Fruit fly (Drosophila melanogaster): ENCODE results near the gene Cyp9f3.
A peak's percentile ranks its signal among the peaks of the same experiment; 100 is the strongest.

Cyp9f3 gene

DNA sequence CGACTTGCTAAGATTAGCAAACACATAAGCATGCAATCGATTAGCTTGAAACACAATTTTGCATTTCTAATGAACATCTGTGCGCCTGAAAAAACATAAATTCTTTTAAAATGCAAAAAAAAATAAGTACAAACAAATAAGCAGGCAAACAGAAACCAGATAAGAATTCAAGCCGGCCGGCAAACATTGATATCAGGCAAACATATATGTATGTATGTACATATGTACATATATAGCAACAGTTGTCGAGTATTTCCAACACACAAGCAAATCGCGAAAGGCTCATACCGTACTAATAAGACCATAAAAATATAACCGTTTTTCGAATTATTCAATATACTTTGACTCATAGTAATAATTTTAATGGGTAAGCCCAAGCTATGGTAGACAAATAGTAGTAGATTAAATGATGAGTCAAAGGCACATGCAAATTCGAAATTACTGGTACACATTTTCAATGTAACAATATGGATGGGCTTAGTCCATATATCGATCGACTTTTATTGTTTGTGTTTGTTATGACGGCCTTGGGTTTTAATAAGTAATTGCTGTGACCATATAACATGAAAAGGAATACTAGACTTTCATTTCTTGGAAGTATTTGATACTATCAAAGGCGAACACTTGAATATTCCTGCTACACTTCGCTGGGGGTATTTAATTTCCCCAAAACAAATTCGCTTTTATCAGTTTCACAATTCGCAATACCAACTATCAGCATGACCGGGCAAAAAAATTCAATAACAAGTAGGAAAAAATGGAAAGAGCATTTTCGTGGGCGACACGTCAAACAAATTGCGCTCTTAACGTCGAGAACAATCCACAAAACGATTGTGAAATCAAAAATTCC lies 28.7 kb downstream of the Cyp9f3 start:
- TF ChIP-seq sug (tag; optimal IDR thresholded peaks at IDR 0.05) (peak; percentile 97), CG12236 (GFP tag; optimal IDR thresholded peaks at IDR 0.05) (no peak), bowl (GFP tag; IDR thresholded peaks at IDR 0.05) (no peak), CG3281 (GFP tag; optimal IDR thresholded peaks at IDR 0.05) (peak; percentile 2), zen (tag; optimal IDR thresholded peaks at IDR 0.05) (peak; percentile 30), CG15696 (tag; optimal IDR thresholded peaks at IDR 0.05) (peak; percentile 67), CG6813 (GFP tag; optimal IDR thresholded peaks at IDR 0.05) (peak; percentile 47), CG33213 (GFP tag; optimal IDR thresholded peaks at IDR 0.05) (peak; percentile 18), eve (GFP tag; optimal IDR thresholded peaks at IDR 0.05) (peak in 1 of 2 experiments; percentile 13), stwl (tag; optimal IDR thresholded peaks at IDR 0.05) (peak; percentile 23), CG12071 (GFP tag; optimal IDR thresholded peaks at IDR 0.05) (no peak), MTF-1 (GFP tag; optimal IDR thresholded peaks at IDR 0.05; ENCODE audit: borderline replicate concordance) (peak; percentile 62), nau (GFP tag; optimal IDR thresholded peaks at IDR 0.05) (peak; percentile 0), CG31388 (GFP tag; optimal IDR thresholded peaks at IDR 0.05) (peak; percentile 2), az2 (GFP tag; optimal IDR thresholded peaks at IDR 0.05) (peak; percentile 4), sens (GFP tag) (peak; percentile 69), Ptx1 (GFP tag; IDR thresholded peaks at IDR 0.05) (0 out of 2 replicates have a peak, but pooled peaks have one; percentile 1), so (GFP tag; IDR thresholded peaks at IDR 0.05) (no peak)

DNA sequence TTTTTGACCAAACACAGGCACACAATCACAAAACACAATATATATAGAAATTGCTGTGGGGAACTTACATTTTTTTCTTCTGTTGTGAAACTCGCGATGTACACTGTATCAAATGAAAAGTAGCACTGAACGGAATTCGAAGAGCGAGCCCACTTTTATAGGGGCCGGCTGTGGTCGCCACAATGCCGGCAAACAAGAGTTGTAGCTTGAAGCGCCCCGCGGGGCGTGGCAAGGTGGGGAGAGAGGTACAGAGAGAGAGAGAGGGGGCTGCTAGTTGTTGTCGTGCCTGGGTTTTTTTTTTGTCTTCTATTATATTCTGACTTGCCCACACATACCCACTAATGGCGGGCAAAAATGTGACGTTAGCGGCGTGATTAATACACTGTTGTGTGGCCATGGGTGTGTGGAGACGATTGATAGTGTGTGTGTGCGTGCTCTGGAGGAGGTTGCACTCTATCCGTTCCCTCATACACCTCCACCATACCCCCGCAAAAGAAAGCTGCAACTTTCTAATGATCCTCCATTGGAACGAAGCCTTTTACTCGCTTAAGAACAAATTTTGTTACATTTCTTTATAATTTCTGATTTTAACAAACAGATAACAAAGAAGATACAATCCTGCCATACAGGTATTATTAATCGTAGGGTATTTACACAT lies 29.5 kb downstream of the Cyp9f3 start, which contains the start of gene GstD1:
Gene GstD1 (minus strand): TSS at position 134 of the 658 bp plus-strand sequence.
- TF ChIP-seq Jarid2 (GFP tag; optimal IDR thresholded peaks at IDR 0.05) (peak; percentile 90), sd (tag; optimal IDR thresholded peaks at IDR 0.05) (peak; percentile 96), nau (GFP tag; optimal IDR thresholded peaks at IDR 0.05) (peak; percentile 6), NC2β (GFP tag; optimal IDR thresholded peaks at IDR 0.05) (peak; percentile 38), PHDP (tag; optimal IDR thresholded peaks at IDR 0.05) (peak; percentile 14), org-1 (GFP tag; optimal IDR thresholded peaks at IDR 0.05) (peak; percentile 25), CG17912 (GFP tag; optimal IDR thresholded peaks at IDR 0.05) (no peak), mam (GFP tag; optimal IDR thresholded peaks at IDR 0.05) (peak; percentile 34), CG17568 (GFP tag; optimal IDR thresholded peaks at IDR 0.05) (no peak), Sin3A (optimal IDR thresholded peaks at IDR 0.05) (no peak), otp (GFP tag; IDR thresholded peaks at IDR 0.05) (no peak), al (GFP tag; IDR thresholded peaks at IDR 0.05) (no peak), CG8281 (tag; optimal IDR thresholded peaks at IDR 0.05) (no peak), croc (GFP tag; conservative IDR thresholded peaks at IDR 0.05) (no peak), nerfin-1 (tag; optimal IDR thresholded peaks at IDR 0.05) (no peak), nmo (GFP tag; optimal IDR thresholded peaks at IDR 0.05) (peak; percentile 54), Spps (tag; optimal IDR thresholded peaks at IDR 0.05) (no peak), Lim3 (GFP tag; IDR thresholded peaks at IDR 0.05) (no peak), mirr (GFP tag; optimal IDR thresholded peaks at IDR 0.05) (peak; percentile 43), gsb (GFP tag; IDR thresholded peaks at IDR 0.05) (no peak), Nf-YB (GFP tag; optimal IDR thresholded peaks at IDR 0.05) (no peak), fru (optimal IDR thresholded peaks at IDR 0.05) (no peak), CG11398 (GFP tag; optimal IDR thresholded peaks at IDR 0.05) (no peak), Oli (tag; optimal IDR thresholded peaks at IDR 0.05) (peak; percentile 41), D (optimal IDR thresholded peaks at IDR 0.05) (no peak), D (GFP tag; optimal IDR thresholded peaks at IDR 0.05) (no peak), hb (GFP tag; IDR thresholded peaks at IDR 0.05; ENCODE audit: partially characterized antibody) (no peak), CG12769 (tag; optimal IDR thresholded peaks at IDR 0.05) (peak; percentile 55), bab2 (GFP tag; optimal IDR thresholded peaks at IDR 0.05) (peak; percentile 51), CG12236 (GFP tag; optimal IDR thresholded peaks at IDR 0.05) (no peak), CG7556 (GFP tag; optimal IDR thresholded peaks at IDR 0.05) (peak; percentile 53), eyg (GFP tag; optimal IDR thresholded peaks at IDR 0.05) (no peak)

Measured in whole organism, embryonic.